Worm (Caenorhabditis elegans) whole organism, early embryonic: Measurements from ENCODE around the gene C01G10.5.

Source experiments
- aly-1 ChIP-seq: sonication (generic microtip); optimal IDR thresholded peaks from 2 replicates; lab custom pipeline; 2016; ENCODE audit warnings: missing genetic modification characterization, missing compliant biosample characterization
- ama-1 ChIP-seq: fragments of 150-350 bp; optimal IDR thresholded peaks from 2 replicates; lab custom pipeline; 2014
- ets-7 ChIP-seq: sonication (generic microtip); optimal IDR thresholded peaks from 2 replicates; lab custom pipeline; 2016; ENCODE audit warnings: missing genotype, missing genetic modification characterization, missing compliant biosample characterization
- flt-1 ChIP-seq: fragments of 200-800 bp; sonication (Bioruptor generic); IDR thresholded peaks from 2 replicates; pipeline ENCODE4 v1.3.6; 2022; ENCODE audit warnings: missing genetic modification characterization, missing compliant biosample characterization

DNA sequence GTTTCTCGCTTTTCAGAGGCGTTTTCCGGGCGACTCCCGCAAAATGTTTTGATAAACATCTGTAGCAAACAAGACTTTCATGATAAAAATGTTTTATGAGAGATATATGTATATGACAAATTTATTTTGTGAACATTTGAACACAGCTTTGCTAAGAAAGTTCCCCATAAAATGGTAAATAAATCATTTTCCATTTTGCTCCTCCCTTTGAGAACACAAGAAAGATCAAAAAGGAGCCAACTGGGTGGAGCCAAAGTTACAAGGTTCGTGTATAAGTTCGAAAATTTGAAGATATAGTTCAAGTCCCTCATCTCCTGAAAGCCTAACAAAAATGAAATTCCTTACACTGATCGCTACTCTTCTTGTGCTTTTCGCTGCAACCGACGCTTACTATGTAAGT, 1.1 kb upstream of the C01G10.5 start, which contains the start of gene C01G10.17:
- no peak for TF ChIP-seq flt-1 (GFP tag; lab: Robert Waterston, UW)
- no peak for TF ChIP-seq ama-1 (lab: Kevin White, UChicago)
- TF ChIP-seq aly-1 (tag; lab: Kevin White, UChicago), result no peak
- no peak for TF ChIP-seq ets-7 (tag; lab: Kevin White, UChicago)
